Fruit fly (Drosophila melanogaster) whole organism, prepupa: ENCODE measurements around the gene Tim8.

Source experiments
- Blimp-1 ChIP-seq: fragments of 200-800 bp; sonication (Bioruptor generic); optimal IDR thresholded peaks from 3 replicates; lab custom pipeline; 2017; ENCODE audit warnings: missing biosample characterization, missing genetic modification characterization, mild to moderate bottlenecking, moderate library complexity, missing genetic modification reagents
- CG10631 ChIP-seq: fragments of 200-800 bp; sonication (Bioruptor generic); optimal IDR thresholded peaks from 2 replicates; lab custom pipeline; 2016; ENCODE audit warnings: missing biosample characterization, missing genetic modification characterization
- CG10669 ChIP-seq: fragments of 200-800 bp; sonication (Bioruptor generic); optimal IDR thresholded peaks from 3 replicates; lab custom pipeline; 2018; ENCODE audit warnings: missing biosample characterization, mild to moderate bottlenecking, missing genetic modification characterization, moderate library complexity
- CG11294 ChIP-seq: fragments of 200-800 bp; sonication (Bioruptor generic); IDR thresholded peaks from 2 replicates; pipeline ENCODE4 v1.3.6; 2022; ENCODE audit warnings: missing biosample characterization, missing genetic modification characterization
- CG11762 ChIP-seq: fragments of 200-800 bp; sonication (Bioruptor generic); optimal IDR thresholded peaks from 3 replicates; lab custom pipeline; 2016; ENCODE audit warnings: missing biosample characterization, missing genetic modification characterization; ENCODE audit not compliant: insufficient read depth
- CG11902 ChIP-seq: fragments of 200-800 bp; sonication (Bioruptor generic); optimal IDR thresholded peaks from 3 replicates; lab custom pipeline; 2016; ENCODE audit warnings: missing biosample characterization, missing genetic modification characterization
- CG1621 ChIP-seq: fragments of 200-800 bp; sonication (Bioruptor generic); optimal IDR thresholded peaks from 3 replicates; lab custom pipeline; 2018; ENCODE audit warnings: missing biosample characterization, mild to moderate bottlenecking, missing genetic modification characterization
- CG3032 ChIP-seq: fragments of 200-800 bp; optimal IDR thresholded peaks from 2 replicates; lab custom pipeline; 2019; ENCODE audit warnings: missing biosample characterization, mild to moderate bottlenecking, missing genetic modification characterization, moderate library complexity
- CG31627 ChIP-seq: fragments of 200-800 bp; sonication (Bioruptor generic); optimal IDR thresholded peaks from 3 replicates; lab custom pipeline; 2016; ENCODE audit warnings: missing biosample characterization, missing genetic modification characterization
- CG32006 ChIP-seq: fragments of 200-800 bp; sonication (Bioruptor generic); optimal IDR thresholded peaks from 3 replicates; lab custom pipeline; 2017; ENCODE audit warnings: missing biosample characterization, mild to moderate bottlenecking, missing genetic modification characterization
- CG34406 ChIP-seq: fragments of 200-800 bp; sonication (Bioruptor generic); optimal IDR thresholded peaks from 3 replicates; lab custom pipeline; 2016; ENCODE audit warnings: missing biosample characterization, missing genetic modification characterization
- CG6163 ChIP-seq: fragments of 200-800 bp; sonication (Bioruptor generic); IDR thresholded peaks from 3 replicates; pipeline ENCODE4 v1.3.6; 2022; ENCODE audit warnings: missing biosample characterization, missing genetic modification characterization
- CG6276 ChIP-seq: fragments of 200-800 bp; sonication (Bioruptor generic); optimal IDR thresholded peaks from 2 replicates; lab custom pipeline; 2017; ENCODE audit warnings: missing biosample characterization, mild to moderate bottlenecking, missing genetic modification characterization
- CG6792 ChIP-seq: fragments of 200-800 bp; sonication (Bioruptor generic); optimal IDR thresholded peaks from 3 replicates; lab custom pipeline; 2016; ENCODE audit warnings: missing biosample characterization, missing genetic modification characterization
- CG6808 ChIP-seq: fragments of 200-800 bp; sonication (Bioruptor generic); optimal IDR thresholded peaks from 3 replicates; lab custom pipeline; 2017; ENCODE audit warnings: missing biosample characterization, missing genetic modification characterization, mild to moderate bottlenecking, moderate library complexity, missing genetic modification reagents
- CG6854 ChIP-seq: fragments of 200-800 bp; sonication (Bioruptor generic); optimal IDR thresholded peaks from 2 replicates; lab custom pipeline; 2017; ENCODE audit warnings: missing biosample characterization, mild to moderate bottlenecking, missing genetic modification characterization
- CG7368 ChIP-seq: fragments of 200-800 bp; sonication (Bioruptor generic); optimal IDR thresholded peaks from 3 replicates; lab custom pipeline; 2016; ENCODE audit warnings: missing biosample characterization, missing genetic modification characterization
- CG8319 ChIP-seq: fragments of 200-800 bp; sonication (Bioruptor generic); optimal IDR thresholded peaks from 3 replicates; lab custom pipeline; 2016; ENCODE audit warnings: missing biosample characterization, missing genetic modification characterization
- CG9139 ChIP-seq: fragments of 200-800 bp; sonication (Bioruptor generic); optimal IDR thresholded peaks from 3 replicates; lab custom pipeline; 2017; ENCODE audit warnings: missing biosample characterization, mild to moderate bottlenecking, missing genetic modification characterization
- Eip75B ChIP-seq: fragments of 200-800 bp; sonication (Bioruptor generic); optimal IDR thresholded peaks from 3 replicates; lab custom pipeline; 2016; ENCODE audit warnings: missing biosample characterization, missing genetic modification characterization
- Eip78C ChIP-seq: fragments of 200-800 bp; sonication (Bioruptor generic); peaks from one replicate; lab custom pipeline; 2016; ENCODE audit warnings: missing biosample characterization, missing genetic modification characterization
- Eip93F ChIP-seq: fragments of 200-800 bp; sonication (Bioruptor generic); optimal IDR thresholded peaks from 2 replicates; lab custom pipeline; 2016; ENCODE audit warnings: missing biosample characterization, mild to moderate bottlenecking, missing genetic modification characterization
- Ets21C ChIP-seq: fragments of 200-800 bp; sonication (Bioruptor generic); optimal IDR thresholded peaks from 3 replicates; lab custom pipeline; 2016; ENCODE audit warnings: missing biosample characterization, missing genetic modification characterization
- Ets96B ChIP-seq: fragments of 200-800 bp; optimal IDR thresholded peaks from 2 replicates; lab custom pipeline; 2019; ENCODE audit warnings: missing biosample characterization, mild to moderate bottlenecking, missing genetic modification characterization, moderate library complexity
- Gug ChIP-seq: fragments of 200-800 bp; sonication (Bioruptor generic); IDR thresholded peaks from 2 replicates; pipeline ENCODE4 v1.3.6; 2022; ENCODE audit warnings: missing biosample characterization, missing genetic modification characterization
- Hr38 ChIP-seq: sonication (Bioruptor generic); optimal IDR thresholded peaks from 2 replicates; lab custom pipeline; 2016; ENCODE audit warnings: missing biosample characterization, missing genetic modification characterization
- Lpt ChIP-seq: fragments of 200-800 bp; sonication (Bioruptor generic); optimal IDR thresholded peaks from 3 replicates; lab custom pipeline; 2016; ENCODE audit warnings: missing biosample characterization, missing genetic modification characterization
- Met ChIP-seq: fragments of 200-800 bp; sonication (Bioruptor generic); optimal IDR thresholded peaks from 3 replicates; lab custom pipeline; 2016; ENCODE audit warnings: missing biosample characterization, missing genetic modification characterization
- OdsH ChIP-seq: fragments of 200-800 bp; sonication (Bioruptor generic); optimal IDR thresholded peaks from 3 replicates; lab custom pipeline; 2016; ENCODE audit warnings: missing biosample characterization, missing genetic modification characterization
- Smox ChIP-seq: fragments of 200-800 bp; sonication (Bioruptor generic); optimal IDR thresholded peaks from 3 replicates; lab custom pipeline; 2016; ENCODE audit warnings: missing biosample characterization, missing genetic modification characterization
- Sox14 ChIP-seq: fragments of 200-800 bp; sonication (Bioruptor generic); optimal IDR thresholded peaks from 3 replicates; lab custom pipeline; 2016; ENCODE audit warnings: missing biosample characterization, missing genetic modification characterization
- Sox15 ChIP-seq: fragments of 200-800 bp; sonication (Bioruptor generic); optimal IDR thresholded peaks from 3 replicates; lab custom pipeline; 2016; ENCODE audit warnings: missing biosample characterization, missing genetic modification characterization
- cyc ChIP-seq: fragments of 200-800 bp; sonication (Bioruptor generic); optimal IDR thresholded peaks from 3 replicates; lab custom pipeline; 2016; ENCODE audit warnings: missing biosample characterization, missing genetic modification characterization
- dac ChIP-seq: fragments of 200-800 bp; sonication (Bioruptor generic); optimal IDR thresholded peaks from 2 replicates; lab custom pipeline; 2017; ENCODE audit warnings: missing biosample characterization, mild to moderate bottlenecking, missing genetic modification characterization
- eg ChIP-seq: fragments of 200-800 bp; sonication (Bioruptor generic); IDR thresholded peaks from 3 replicates; pipeline ENCODE4 v1.3.6; 2022; ENCODE audit warnings: missing biosample characterization, missing genetic modification characterization
- esn ChIP-seq: fragments of 200-800 bp; sonication (Bioruptor generic); optimal IDR thresholded peaks from 2 replicates; lab custom pipeline; 2016; ENCODE audit warnings: missing biosample characterization, mild to moderate bottlenecking, missing genetic modification characterization, moderate library complexity
- fd59A ChIP-seq: fragments of 200-800 bp; sonication (Bioruptor generic); optimal IDR thresholded peaks from 2 replicates; lab custom pipeline; 2017; ENCODE audit warnings: missing biosample characterization, mild to moderate bottlenecking, missing genetic modification characterization, missing genetic modification reagents
- fd85E ChIP-seq: fragments of 200-800 bp; sonication (Bioruptor generic); optimal IDR thresholded peaks from 3 replicates; lab custom pipeline; 2016; ENCODE audit warnings: missing biosample characterization, missing genetic modification characterization
- fkh ChIP-seq: fragments of 200-800 bp; sonication (Bioruptor generic); optimal IDR thresholded peaks from 3 replicates; lab custom pipeline; 2017; ENCODE audit warnings: missing biosample characterization, mild to moderate bottlenecking, missing genetic modification characterization, moderate library complexity
- lz ChIP-seq: fragments of 200-800 bp; sonication (Bioruptor generic); optimal IDR thresholded peaks from 3 replicates; lab custom pipeline; 2016; ENCODE audit warnings: missing biosample characterization, missing genetic modification characterization
- pdm3 ChIP-seq: fragments of 200-800 bp; sonication (Bioruptor generic); optimal IDR thresholded peaks from 3 replicates; lab custom pipeline; 2016; ENCODE audit warnings: missing biosample characterization, missing genetic modification characterization
- spab ChIP-seq: fragments of 200-800 bp; sonication (Bioruptor generic); optimal IDR thresholded peaks from 2 replicates; lab custom pipeline; 2017; ENCODE audit warnings: missing biosample characterization, mild to moderate bottlenecking, missing genetic modification characterization, missing genetic modification reagents
- ss ChIP-seq, 2 experiments: fragments of 200-800 bp; sonication (Bioruptor generic); optimal IDR thresholded peaks; 2 replicates in 1 of 2; 3 replicates in 1 of 2; lab custom pipeline; 2017 to 2018; ENCODE audit warnings: mild to moderate bottlenecking in 2 of 2, missing biosample characterization in 2 of 2, missing genetic modification characterization in 2 of 2, moderate library complexity in 1 of 2
- topi ChIP-seq: fragments of 200-800 bp; sonication (Bioruptor generic); optimal IDR thresholded peaks from 3 replicates; lab custom pipeline; 2016; ENCODE audit warnings: missing biosample characterization, missing genetic modification characterization

Gene Tim8

dm6 chrX:11390625-11391363 lies 22.5 kb downstream of the Tim8 start (continued):
- TF ChIP-seq CG3032 (tag; lab: Kevin White, UChicago) (peak; percentile 38), Lpt (GFP tag; lab: Kevin White, UChicago) (peak; percentile 45), fd59A (GFP tag; lab: Kevin White, UChicago) (peak; percentile 39), topi (GFP tag; lab: Kevin White, UChicago) (peak; percentile 44), Sox14 (peak; percentile 70), CG11762 (peak; percentile 42), Sox15 (peak; percentile 22), dac (GFP tag; lab: Kevin White, UChicago) (peak; percentile 44), OdsH (GFP tag; lab: Kevin White, UChicago) (peak; percentile 63), Ets96B (tag; lab: Kevin White, UChicago) (peak; percentile 55), Met (GFP tag; lab: Kevin White, UChicago) (peak; percentile 55), CG31627 (GFP tag; lab: Kevin White, UChicago) (peak; percentile 58), CG6808 (GFP tag; lab: Kevin White, UChicago) (peak; percentile 45), pdm3 (GFP tag; lab: Kevin White, UChicago) (peak; percentile 65), Hr38 (no peak), CG8319 (GFP tag; lab: Kevin White, UChicago) (peak; percentile 24), fd85E (no peak), CG32006 (peak; percentile 87), CG6276 (GFP tag; lab: Kevin White, UChicago) (peak; percentile 83), Ets21C (GFP tag; lab: Kevin White, UChicago) (no peak), cyc (peak; percentile 50), CG10631 (GFP tag; lab: Kevin White, UChicago) (peak; percentile 70), CG6163 (GFP tag; lab: Robert Waterston, UW) (peak; percentile 91), eg (GFP tag; lab: Robert Waterston, UW) (peak; percentile 94), lz (GFP tag; lab: Kevin White, UChicago) (peak; percentile 38), CG6854 (no peak), Eip75B (GFP tag; lab: Kevin White, UChicago) (peak; percentile 68), CG1621 (peak; percentile 43), Smox (GFP tag; lab: Kevin White, UChicago) (peak; percentile 41), spab (GFP tag; lab: Kevin White, UChicago) (peak; percentile 42), CG7368 (GFP tag; lab: Kevin White, UChicago) (peak; percentile 42), ss (GFP tag; optimal IDR thresholded peaks at IDR 0.05; lab: Kevin White, UChicago) (peak in 1 of 2 experiments; percentile 28), CG10669 (GFP tag; lab: Kevin White, UChicago) (peak; percentile 54), esn (peak; percentile 50), Eip78C (GFP tag; lab: Kevin White, UChicago) (peak; percentile 84), CG6792 (GFP tag; lab: Kevin White, UChicago) (peak; percentile 23), CG34406 (GFP tag; lab: Kevin White, UChicago) (peak; percentile 52), fkh (GFP tag; lab: Kevin White, UChicago) (peak; percentile 5), Blimp-1 (GFP tag; lab: Kevin White, UChicago) (no peak), CG9139 (GFP tag; lab: Kevin White, UChicago) (no peak)

- no peak for TF ChIP-seq CG6792 (GFP tag; lab: Kevin White, UChicago)
- peak; percentile 26; the same call in 1 of the 3 replicates for TF ChIP-seq CG6163 (GFP tag; lab: Robert Waterston, UW)
- no peak for TF ChIP-seq CG11294 (GFP tag; lab: Robert Waterston, UW)
- no peak for TF ChIP-seq CG9139 (GFP tag; lab: Kevin White, UChicago)
- TF ChIP-seq Sox15: no peak
- no peak for TF ChIP-seq CG11902 (GFP tag; lab: Kevin White, UChicago)
- TF ChIP-seq lz (GFP tag; lab: Kevin White, UChicago): no peak
- no peak for TF ChIP-seq Sox14
- no peak for TF ChIP-seq Eip93F (GFP tag; lab: Kevin White, UChicago)
- TF ChIP-seq Gug (GFP tag; lab: Robert Waterston, UW): peak; percentile 24; the same call in 1 of the 2 replicates
Measured at dm6 chrX:11391364-11391915, 23.2 kb downstream of the Tim8 start.
